Fruit fly (Drosophila melanogaster) whole organism, embryonic: ENCODE results near the gene CG15019.

Source experiments
- CG10959 ChIP-seq: fragments of 200-800 bp; sonication (Bioruptor generic); IDR thresholded peaks from 2 replicates; pipeline ENCODE4 v1.3.6; 2022; ENCODE audit warnings: missing biosample characterization, missing genetic modification characterization
- CG11456 ChIP-seq: fragments of 200-800 bp; sonication (Bioruptor generic); IDR thresholded peaks from 3 replicates; pipeline ENCODE4 v1.3.6; 2022; ENCODE audit warnings: missing biosample characterization, missing genetic modification characterization
- CG13894 ChIP-seq: fragments of 200-800 bp; sonication (Bioruptor generic); optimal IDR thresholded peaks from 3 replicates; lab custom pipeline; 2018; ENCODE audit warnings: missing biosample characterization, mild to moderate bottlenecking, missing genetic modification characterization, moderate library complexity
- CG15011 ChIP-seq: fragments of 200-800 bp; sonication (Bioruptor generic); optimal IDR thresholded peaks from 3 replicates; lab custom pipeline; 2018; ENCODE audit warnings: missing biosample characterization, mild to moderate bottlenecking, missing genetic modification characterization
- CG16779 ChIP-seq: fragments of 200-800 bp; sonication (Bioruptor generic); IDR thresholded peaks from 2 replicates; pipeline ENCODE4 v1.3.6; 2022; ENCODE audit warnings: missing biosample characterization, missing genetic modification characterization
- CG18599 ChIP-seq: fragments of 200-800 bp; sonication (Bioruptor generic); optimal IDR thresholded peaks from 3 replicates; lab custom pipeline; 2017; ENCODE audit warnings: missing biosample characterization, missing genetic modification characterization, mild to moderate bottlenecking, moderate library complexity, missing genetic modification reagents
- CG2116 ChIP-seq: fragments of 200-800 bp; sonication (Bioruptor generic); optimal IDR thresholded peaks from 3 replicates; lab custom pipeline; 2018; ENCODE audit warnings: missing biosample characterization, mild to moderate bottlenecking, missing genetic modification characterization
- CG2129 ChIP-seq: fragments of 200-800 bp; sonication (Bioruptor generic); IDR thresholded peaks from 2 replicates; pipeline ENCODE4 v1.3.6; 2022; ENCODE audit warnings: missing biosample characterization, missing genetic modification characterization; ENCODE audit not compliant: partially characterized antibody
- CG2678 ChIP-seq: fragments of 200-800 bp; sonication (Bioruptor generic); optimal IDR thresholded peaks from 3 replicates; lab custom pipeline; 2019; ENCODE audit warnings: missing biosample characterization, mild to moderate bottlenecking, missing genetic modification characterization, moderate library complexity
- CG32532 ChIP-seq: fragments of 200-800 bp; sonication (Bioruptor generic); IDR thresholded peaks from 2 replicates; pipeline ENCODE4 v1.3.6; 2022; ENCODE audit warnings: missing biosample characterization, missing genetic modification characterization
- CG3281 ChIP-seq: fragments of 200-800 bp; sonication (Bioruptor generic); optimal IDR thresholded peaks from 3 replicates; lab custom pipeline; 2017; ENCODE audit warnings: missing biosample characterization, mild to moderate bottlenecking, missing genetic modification characterization
- CG6683 ChIP-seq: fragments of 200-800 bp; sonication (Bioruptor generic); optimal IDR thresholded peaks from 2 replicates; lab custom pipeline; 2017; ENCODE audit warnings: missing biosample characterization, mild to moderate bottlenecking, missing genetic modification characterization, missing genetic modification reagents
- CG7556 ChIP-seq: fragments of 200-800 bp; sonication (Bioruptor generic); optimal IDR thresholded peaks from 2 replicates; lab custom pipeline; 2017; ENCODE audit warnings: missing biosample characterization, mild to moderate bottlenecking, missing genetic modification characterization
- CG7928 ChIP-seq: fragments of 200-800 bp; sonication (Bioruptor generic); optimal IDR thresholded peaks from 2 replicates; lab custom pipeline; 2017; ENCODE audit warnings: missing biosample characterization, mild to moderate bottlenecking, missing genetic modification characterization
- Camta ChIP-seq: fragments of 200-800 bp; sonication (Bioruptor generic); optimal IDR thresholded peaks from 2 replicates; lab custom pipeline; 2016; ENCODE audit warnings: missing biosample characterization, missing genetic modification characterization
- D19B ChIP-seq: fragments of 200-800 bp; sonication (Bioruptor generic); optimal IDR thresholded peaks from 2 replicates; lab custom pipeline; 2017; ENCODE audit warnings: missing biosample characterization, mild to moderate bottlenecking, missing genetic modification characterization
- Dll ChIP-seq: fragments of 200-800 bp; sonication (Bioruptor generic); IDR thresholded peaks from 4 replicates; pipeline ENCODE4 v1.3.6; 2022; ENCODE audit warnings: missing biosample characterization, missing genetic modification characterization; ENCODE audit not compliant: partially characterized antibody
- Doc2 ChIP-seq: fragments of 200-800 bp; sonication (Bioruptor generic); IDR thresholded peaks from 2 replicates; pipeline ENCODE4 v1.3.6; 2022; ENCODE audit warnings: missing biosample characterization, missing genetic modification characterization
- Ets65A ChIP-seq: fragments of 200-800 bp; sonication (Bioruptor generic); peaks from one replicate; lab custom pipeline; 2016; ENCODE audit warnings: missing biosample characterization, missing genetic modification characterization
- Fer1 ChIP-seq: fragments of 200-800 bp; sonication (Bioruptor generic); optimal IDR thresholded peaks from 2 replicates; lab custom pipeline; 2017; ENCODE audit warnings: missing biosample characterization, mild to moderate bottlenecking, missing genetic modification characterization
- Fer3 ChIP-seq: fragments of 200-800 bp; sonication (Bioruptor generic); optimal IDR thresholded peaks from 2 replicates; lab custom pipeline; 2018; ENCODE audit warnings: missing biosample characterization, mild to moderate bottlenecking, missing genetic modification characterization, moderate library complexity
- Gsc ChIP-seq: fragments of 200-800 bp; sonication (Bioruptor generic); IDR thresholded peaks from 2 replicates; pipeline ENCODE4 v1.3.6; 2022; ENCODE audit warnings: missing biosample characterization, missing genetic modification characterization
- Hr78 ChIP-seq, 2 experiments: fragments of 200-800 bp in 1 of 2; fragments of >200 bp in 1 of 2; sonication (Bioruptor generic) in 1 of 2; optimal IDR thresholded peaks; 2 replicates each; lab custom pipeline; 2017 to 2019; ENCODE audit warnings: missing biosample characterization in 2 of 2, missing genetic modification characterization in 2 of 2, mild to moderate bottlenecking in 1 of 2, moderate library complexity in 1 of 2
- Med ChIP-seq: fragments of 200-800 bp; sonication (Bioruptor generic); peaks from one replicate; lab custom pipeline; 2016; ENCODE audit warnings: missing biosample characterization, missing genetic modification characterization, mild to moderate bottlenecking, inconsistent platforms, moderate library complexity
- NFAT ChIP-seq: fragments of 200-800 bp; sonication (Bioruptor generic); IDR thresholded peaks from 2 replicates; pipeline ENCODE4 v1.3.6; 2022; ENCODE audit warnings: missing biosample characterization, missing genetic modification characterization
- Rfx ChIP-seq: fragments of 200-800 bp; sonication (Bioruptor generic); IDR thresholded peaks from 2 replicates; pipeline ENCODE4 v1.3.6; 2022; ENCODE audit warnings: missing biosample characterization, missing genetic modification characterization
- Sox102F ChIP-seq: fragments of 200-800 bp; sonication (Bioruptor generic); optimal IDR thresholded peaks from 2 replicates; lab custom pipeline; 2018; ENCODE audit warnings: missing biosample characterization, mild to moderate bottlenecking, missing genetic modification characterization, moderate library complexity
- Sry-δ ChIP-seq: fragments of 200-800 bp; sonication (Bioruptor generic); optimal IDR thresholded peaks from 2 replicates; lab custom pipeline; 2016; ENCODE audit warnings: missing biosample characterization, missing genetic modification characterization
- abd-A ChIP-seq: fragments of 200-800 bp; sonication (Bioruptor generic); optimal IDR thresholded peaks from 3 replicates; lab custom pipeline; 2019; ENCODE audit warnings: missing biosample characterization, mild to moderate bottlenecking, missing genetic modification characterization, moderate library complexity
- al ChIP-seq: fragments of 200-800 bp; sonication (Bioruptor generic); IDR thresholded peaks from 2 replicates; pipeline ENCODE4 v1.3.6; 2022; ENCODE audit warnings: missing biosample characterization, missing genetic modification characterization
- bab2 ChIP-seq: fragments of 200-800 bp; sonication (Bioruptor generic); optimal IDR thresholded peaks from 2 replicates; lab custom pipeline; 2016; ENCODE audit warnings: missing biosample characterization, missing genetic modification characterization
- bigmax ChIP-seq: fragments of 200-800 bp; sonication (Bioruptor generic); optimal IDR thresholded peaks from 2 replicates; lab custom pipeline; 2018; ENCODE audit warnings: missing biosample characterization, mild to moderate bottlenecking, missing genetic modification characterization
- chinmo ChIP-seq: fragments of 200-800 bp; sonication (Bioruptor generic); IDR thresholded peaks from 4 replicates; pipeline ENCODE4 v1.3.6; 2022; ENCODE audit warnings: missing biosample characterization, missing genetic modification characterization; ENCODE audit not compliant: partially characterized antibody
- cwo ChIP-seq: fragments of 200-800 bp; sonication (Bioruptor generic); optimal IDR thresholded peaks from 3 replicates; lab custom pipeline; 2017; ENCODE audit warnings: missing biosample characterization, missing genetic modification characterization, mild to moderate bottlenecking, moderate library complexity, missing genetic modification reagents
- dm ChIP-seq: fragments of 200-800 bp; sonication (Bioruptor generic); optimal IDR thresholded peaks from 3 replicates; lab custom pipeline; 2016; ENCODE audit warnings: missing biosample characterization, missing genetic modification characterization
- dmrt99B ChIP-seq: fragments of 200-800 bp; sonication (Bioruptor generic); optimal IDR thresholded peaks from 2 replicates; lab custom pipeline; 2018; ENCODE audit warnings: missing biosample characterization, mild to moderate bottlenecking, missing genetic modification characterization, moderate library complexity
- ftz-f1 ChIP-seq: fragments of 200-800 bp; sonication (Bioruptor generic); optimal IDR thresholded peaks from 2 replicates; lab custom pipeline; 2016; ENCODE audit warnings: missing biosample characterization, missing genetic modification characterization
- gcm2 ChIP-seq: fragments of 200-800 bp; sonication (Bioruptor generic); optimal IDR thresholded peaks from 2 replicates; lab custom pipeline; 2016; ENCODE audit warnings: missing biosample characterization, missing genetic modification characterization
- gro ChIP-seq: fragments of 200-800 bp; sonication (Bioruptor generic); optimal IDR thresholded peaks from 2 replicates; lab custom pipeline; 2016; ENCODE audit warnings: missing biosample characterization, missing genetic modification characterization
- jigr1 ChIP-seq: fragments of 200-800 bp; sonication (Bioruptor generic); IDR thresholded peaks from 3 replicates; pipeline ENCODE4 v1.3.6; 2022; ENCODE audit warnings: missing biosample characterization, missing genetic modification characterization
- pzg ChIP-seq: fragments of 200-800 bp; sonication (Bioruptor generic); optimal IDR thresholded peaks from 3 replicates; lab custom pipeline; 2018; ENCODE audit warnings: missing biosample characterization, mild to moderate bottlenecking, missing genetic modification characterization, moderate library complexity
- shn ChIP-seq: fragments of 200-800 bp; sonication (Bioruptor generic); optimal IDR thresholded peaks from 3 replicates; lab custom pipeline; 2016; ENCODE audit warnings: missing biosample characterization, missing genetic modification characterization
- sqz ChIP-seq: fragments of 200-800 bp; sonication (Bioruptor generic); optimal IDR thresholded peaks from 3 replicates; lab custom pipeline; 2018; ENCODE audit warnings: missing biosample characterization, mild to moderate bottlenecking, missing genetic modification characterization
- unc-4 ChIP-seq: fragments of 200-800 bp; sonication (Bioruptor generic); IDR thresholded peaks from 2 replicates; pipeline ENCODE4 v1.3.6; 2022; ENCODE audit warnings: missing biosample characterization, missing genetic modification characterization; ENCODE audit not compliant: partially characterized antibody
- vfl ChIP-seq: fragments of 200-800 bp; sonication (Bioruptor generic); optimal IDR thresholded peaks from 2 replicates; lab custom pipeline; 2016; ENCODE audit warnings: missing biosample characterization, missing genetic modification characterization

Gene CG15019

DNA sequence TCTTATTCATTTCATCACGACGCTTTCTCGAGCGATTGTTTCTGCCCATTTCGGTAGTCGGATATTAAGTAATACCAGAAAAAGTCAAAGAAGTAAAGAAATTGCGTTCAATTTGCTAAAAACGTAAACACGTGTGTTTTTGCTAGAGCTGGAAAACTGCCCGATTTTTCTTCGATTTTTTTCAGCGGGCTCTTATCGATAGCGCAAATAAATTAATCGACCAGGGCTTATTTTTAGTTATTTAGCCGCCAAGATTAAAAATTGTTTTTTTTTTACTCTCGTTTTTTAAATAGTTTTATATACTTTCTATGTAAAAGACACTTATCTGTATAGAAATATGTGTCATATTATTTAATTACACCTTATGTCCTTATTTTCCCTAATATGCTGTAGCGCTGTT lies at the start of gene CG15019 (continued):
- peak; percentile 84 for TF ChIP-seq CG7928 (GFP tag; lab: Kevin White, UChicago)
- 0 out of 2 replicates have a peak, but pooled peaks have one; percentile 14 for TF ChIP-seq Rfx (GFP tag; lab: Robert Waterston, UW)
- TF ChIP-seq CG2116 (GFP tag; lab: Kevin White, UChicago), result peak; percentile 46
- TF ChIP-seq pzg (GFP tag; lab: Kevin White, UChicago), result peak; percentile 37
- TF ChIP-seq Sry-δ, result peak; percentile 78
- peak in 1 of 2 experiments; percentile 60 for TF ChIP-seq Hr78 (GFP tag; optimal IDR thresholded peaks at IDR 0.05; lab: Kevin White, UChicago)
- TF ChIP-seq sqz (GFP tag; lab: Kevin White, UChicago), result peak; percentile 76
- peak; percentile 74 for TF ChIP-seq Dll (GFP tag; lab: Robert Waterston, UW)
- TF ChIP-seq unc-4 (GFP tag; lab: Robert Waterston, UW), result peak; percentile 82
- no peak for TF ChIP-seq Doc2 (GFP tag; lab: Robert Waterston, UW)
- TF ChIP-seq dm, result peak; percentile 97

DNA sequence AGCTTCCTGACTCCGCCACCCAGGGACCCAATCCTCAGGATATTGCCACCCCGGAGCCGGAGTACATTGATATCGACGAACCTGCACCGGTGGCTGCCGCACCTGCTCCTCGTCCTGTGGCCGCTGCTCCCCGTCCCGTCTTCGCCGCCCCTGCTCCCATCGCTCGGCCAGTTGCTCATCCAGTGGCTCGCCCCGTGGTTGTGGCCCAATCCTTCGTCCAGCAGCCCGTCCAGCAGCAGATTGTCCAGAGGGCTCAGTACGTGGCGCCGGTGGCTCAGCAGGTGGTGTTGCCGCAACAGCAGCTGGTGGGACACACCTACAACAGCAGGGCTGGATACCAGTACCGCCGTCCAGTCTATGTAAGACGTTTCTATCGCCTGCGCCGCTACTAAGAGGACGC lies 41.4 kb upstream of the CG15019 start:
- TF ChIP-seq Med (GFP tag; lab: Kevin White, UChicago) (peak; percentile 74), al (GFP tag; lab: Robert Waterston, UW) (0 out of 2 replicates have a peak, but pooled peaks have one; percentile 11), bigmax (GFP tag; lab: Kevin White, UChicago) (no peak), CG10959 (GFP tag; lab: Robert Waterston, UW) (no peak), CG16779 (GFP tag; lab: Robert Waterston, UW) (0 out of 2 replicates have a peak, but pooled peaks have one; percentile 11), CG32532 (GFP tag; lab: Robert Waterston, UW) (0 out of 2 replicates have a peak, but pooled peaks have one; percentile 30), CG11456 (0 out of 3 replicates have a peak, but pooled peaks have one; percentile 60), Ets65A (GFP tag; lab: Kevin White, UChicago) (peak; percentile 45)
- TF ChIP-seq, all 482 proteins: peak for 6

DNA sequence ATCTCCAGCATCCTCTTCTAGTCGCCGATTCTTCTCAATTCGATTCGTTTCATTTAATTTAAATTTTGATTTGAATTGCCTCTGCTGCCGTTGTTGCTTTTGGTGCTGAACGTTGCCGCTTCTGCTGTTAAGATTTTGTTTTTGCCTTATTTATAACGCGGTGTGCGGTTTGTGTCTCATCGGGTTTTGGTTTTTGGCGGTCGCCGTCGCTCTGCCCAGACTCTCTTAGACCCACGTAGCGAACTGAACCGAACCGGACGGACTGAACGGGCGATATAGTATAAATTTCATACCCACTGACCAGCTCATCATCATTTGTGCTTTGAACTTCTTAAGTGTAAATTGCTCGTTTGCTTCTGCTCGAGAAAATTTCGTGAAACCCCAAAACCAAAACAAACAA lies 40.4 kb upstream of the CG15019 start, which contains the start of gene CG12607:
TSS of gene CG12607 (plus strand) at position 301 of the 400 bp plus-strand sequence.
- peak; percentile 34 for TF ChIP-seq abd-A (tag; lab: Kevin White, UChicago)
- TF ChIP-seq CG13894 (tag; lab: Kevin White, UChicago), result peak; percentile 18
- TF ChIP-seq vfl, result no peak
- 0 out of 4 replicates have a peak, but pooled peaks have one; percentile 23 for TF ChIP-seq chinmo (GFP tag; lab: Robert Waterston, UW)
- no peak for TF ChIP-seq shn (GFP tag; lab: Kevin White, UChicago)
- no peak for TF ChIP-seq Sox102F (GFP tag; lab: Kevin White, UChicago)

DNA sequence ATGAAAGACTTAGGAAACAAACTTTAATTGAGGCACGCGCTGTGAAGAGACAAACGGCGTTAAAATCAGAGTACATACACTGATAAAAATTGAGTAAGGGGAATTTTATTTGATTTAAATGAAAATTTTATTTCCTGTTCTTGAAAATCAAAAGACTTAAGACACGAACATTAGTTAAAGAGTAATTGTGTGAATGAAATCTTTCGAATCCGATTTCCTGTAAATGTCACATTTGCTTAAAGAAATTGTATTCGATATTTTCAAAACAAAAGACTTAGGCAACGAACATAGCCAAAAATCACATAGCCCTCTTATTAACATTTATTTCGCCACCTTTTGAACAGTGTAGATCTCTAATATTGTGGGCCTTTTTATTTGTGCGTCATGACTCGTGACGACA lies 40.0 kb upstream of the CG15019 start:
- peak; percentile 64 for TF ChIP-seq al (GFP tag; lab: Robert Waterston, UW)
- no peak for TF ChIP-seq gcm2 (GFP tag; lab: Kevin White, UChicago)
- TF ChIP-seq CG2129 (GFP tag; lab: Robert Waterston, UW), result no peak
- TF ChIP-seq CG3281, result peak; percentile 68
- TF ChIP-seq Fer1 (GFP tag; lab: Kevin White, UChicago), result peak; percentile 56
- TF ChIP-seq jigr1 (GFP tag; lab: Robert Waterston, UW), result no peak
- peak; percentile 1 for TF ChIP-seq dmrt99B (tag; lab: Kevin White, UChicago)
- TF ChIP-seq Med (GFP tag; lab: Kevin White, UChicago), result peak; percentile 23
- TF ChIP-seq Fer3 (tag; lab: Kevin White, UChicago), result peak; percentile 22
- TF ChIP-seq gro, result peak; percentile 69
- TF ChIP-seq NFAT (GFP tag; lab: Robert Waterston, UW), result peak; percentile 33; the same call in 1 of the 2 replicates
- peak; percentile 46 for TF ChIP-seq CG2678 (tag; lab: Kevin White, UChicago)
- no peak for TF ChIP-seq Gsc
- TF ChIP-seq D19B, result peak; percentile 46
- peak; percentile 43 for TF ChIP-seq CG15011 (GFP tag; lab: Kevin White, UChicago)
- TF ChIP-seq CG6683 (GFP tag; lab: Kevin White, UChicago), result no peak
- peak; percentile 57 for TF ChIP-seq CG18599 (GFP tag; lab: Kevin White, UChicago)
- peak; percentile 4 for TF ChIP-seq bab2 (GFP tag; lab: Kevin White, UChicago)
- TF ChIP-seq CG7556, result peak; percentile 14
- TF ChIP-seq Rfx (GFP tag; lab: Robert Waterston, UW), result peak; percentile 73
- TF ChIP-seq Camta (GFP tag; lab: Kevin White, UChicago), result peak; percentile 8
- TF ChIP-seq cwo (GFP tag; lab: Kevin White, UChicago), result peak; percentile 48
- TF ChIP-seq ftz-f1, result no peak
